Worm (Caenorhabditis elegans): ENCODE measurements around the gene Y105C5A.1.

ce11 chrIV:15591975-15592374 is 27.7 kb upstream of the Y105C5A.1 start:
- no peak for TF ChIP-seq flt-1 (GFP tag; IDR thresholded peaks at IDR 0.05)
- no peak for TF ChIP-seq med-1 (GFP tag; optimal IDR thresholded peaks at IDR 0.05; ENCODE audit: insufficient read depth)
- no peak for TF ChIP-seq klf-2 (GFP tag; conservative IDR thresholded peaks at IDR 0.05)
- TF ChIP-seq ztf-29 (GFP tag; IDR thresholded peaks at IDR 0.05) = no peak
- no peak for TF ChIP-seq ref-1 (GFP tag; conservative IDR thresholded peaks at IDR 0.05)

Data from whole organism, midembryonic.